Fruit fly (Drosophila melanogaster) whole organism, embryonic: ENCODE results near the gene CG11723.

Source experiments
- BEAF-32 ChIP-seq: fragments of 200-800 bp; sonication (Bioruptor generic); optimal IDR thresholded peaks from 3 replicates; lab custom pipeline; 2017; ENCODE audit warnings: missing biosample characterization, missing genetic modification characterization, mild to moderate bottlenecking, moderate library complexity, missing genetic modification reagents
- CG10462 ChIP-seq: fragments of 200-800 bp; sonication (Bioruptor generic); optimal IDR thresholded peaks from 2 replicates; lab custom pipeline; 2016; ENCODE audit warnings: missing biosample characterization, missing genetic modification characterization
- CG11560 ChIP-seq: fragments of 200-800 bp; sonication (Bioruptor generic); IDR thresholded peaks from 3 replicates; pipeline ENCODE4 v1.3.6; 2022; ENCODE audit warnings: missing biosample characterization, missing genetic modification characterization
- CG12659 ChIP-seq: fragments of 200-800 bp; sonication (Bioruptor generic); optimal IDR thresholded peaks from 3 replicates; lab custom pipeline; 2017; ENCODE audit warnings: mild to moderate bottlenecking, missing biosample characterization, missing genetic modification reagents, missing genetic modification characterization
- CG12942 ChIP-seq: fragments of 200-800 bp; sonication (Bioruptor generic); optimal IDR thresholded peaks from 3 replicates; lab custom pipeline; 2016; ENCODE audit warnings: missing biosample characterization, missing genetic modification characterization
- CG13296 ChIP-seq: fragments of 200-800 bp; sonication (Bioruptor generic); optimal IDR thresholded peaks from 3 replicates; lab custom pipeline; 2018; ENCODE audit warnings: missing biosample characterization, mild to moderate bottlenecking, missing genetic modification characterization
- CG14860 ChIP-seq: fragments of 200-800 bp; sonication (Bioruptor generic); IDR thresholded peaks from 3 replicates; pipeline ENCODE4 v1.3.6; 2022; ENCODE audit warnings: missing biosample characterization, missing genetic modification characterization; ENCODE audit not compliant: partially characterized antibody
- CG14965 ChIP-seq: fragments of 200-800 bp; sonication (Bioruptor generic); optimal IDR thresholded peaks from 2 replicates; lab custom pipeline; 2016; ENCODE audit warnings: missing biosample characterization, missing genetic modification characterization, borderline replicate concordance
- CG18262 ChIP-seq: fragments of 200-800 bp; optimal IDR thresholded peaks from 3 replicates; lab custom pipeline; 2019; ENCODE audit warnings: missing biosample characterization, mild to moderate bottlenecking, missing genetic modification characterization, moderate library complexity
- CG2678 ChIP-seq: fragments of 200-800 bp; sonication (Bioruptor generic); optimal IDR thresholded peaks from 3 replicates; lab custom pipeline; 2019; ENCODE audit warnings: missing biosample characterization, mild to moderate bottlenecking, missing genetic modification characterization, moderate library complexity
- CG30020 ChIP-seq: fragments of 200-800 bp; optimal IDR thresholded peaks from 2 replicates; lab custom pipeline; 2019; ENCODE audit warnings: missing biosample characterization, mild to moderate bottlenecking, missing genetic modification characterization, moderate library complexity
- CG3281 ChIP-seq: fragments of 200-800 bp; sonication (Bioruptor generic); optimal IDR thresholded peaks from 3 replicates; lab custom pipeline; 2017; ENCODE audit warnings: missing biosample characterization, mild to moderate bottlenecking, missing genetic modification characterization
- CG3995 ChIP-seq: fragments of 200-800 bp; sonication (Bioruptor generic); optimal IDR thresholded peaks from 3 replicates; lab custom pipeline; 2016; ENCODE audit warnings: missing biosample characterization, missing genetic modification characterization
- CG4328 ChIP-seq: fragments of 200-800 bp; sonication (Bioruptor generic); optimal IDR thresholded peaks from 3 replicates; lab custom pipeline; 2017; ENCODE audit warnings: missing biosample characterization, missing genetic modification reagents, missing genetic modification characterization
- CG4730 ChIP-seq: fragments of 200-800 bp; sonication (Bioruptor generic); IDR thresholded peaks from 2 replicates; pipeline ENCODE4 v1.3.6; 2022; ENCODE audit warnings: missing biosample characterization, missing genetic modification characterization
- CG8281 ChIP-seq: fragments of 200-800 bp; sonication (Bioruptor generic); optimal IDR thresholded peaks from 2 replicates; lab custom pipeline; 2018; ENCODE audit warnings: missing biosample characterization, mild to moderate bottlenecking, missing genetic modification characterization, moderate library complexity
- CG8388 ChIP-seq: fragments of 200-800 bp; sonication (Bioruptor generic); optimal IDR thresholded peaks from 2 replicates; lab custom pipeline; 2019; ENCODE audit warnings: missing biosample characterization, mild to moderate bottlenecking, missing genetic modification characterization, moderate library complexity
- CG9876 ChIP-seq: fragments of 200-800 bp; sonication (Bioruptor generic); optimal IDR thresholded peaks from 2 replicates; lab custom pipeline; 2016; ENCODE audit warnings: missing biosample characterization, missing genetic modification characterization
- CTCF ChIP-seq: fragments of 200-800 bp; sonication (Bioruptor generic); optimal IDR thresholded peaks from 2 replicates; lab custom pipeline; 2017; ENCODE audit warnings: missing biosample characterization, mild to moderate bottlenecking, missing genetic modification characterization, moderate library complexity
- D ChIP-seq, 2 experiments: fragments of 200-800 bp in 1 of 2; fragments of >200 bp in 1 of 2; sonication (Bioruptor generic) in 1 of 2; optimal IDR thresholded peaks; 2 replicates in 1 of 2; 3 replicates in 1 of 2; lab custom pipeline; 2017; ENCODE audit warnings: mild to moderate bottlenecking in 1 of 2, missing biosample characterization in 1 of 2, missing genetic modification characterization in 1 of 2, missing genetic modification reagents in 1 of 2
- H2.0 ChIP-seq: fragments of 200-800 bp; sonication (Bioruptor generic); IDR thresholded peaks from 2 replicates; pipeline ENCODE4 v1.3.6; 2022; ENCODE audit warnings: missing biosample characterization, missing genetic modification characterization
- Hr51 ChIP-seq, 2 experiments: fragments of 200-800 bp; sonication (Bioruptor generic); optimal IDR thresholded peaks; 2 replicates in 1 of 2; 3 replicates in 1 of 2; lab custom pipeline; 2016 to 2018; ENCODE audit warnings: missing biosample characterization in 2 of 2, missing genetic modification characterization in 2 of 2, mild to moderate bottlenecking in 1 of 2, moderate library complexity in 1 of 2
- Max ChIP-seq: fragments of 200-800 bp; sonication (Bioruptor generic); optimal IDR thresholded peaks from 2 replicates; lab custom pipeline; 2016; ENCODE audit warnings: missing biosample characterization, mild to moderate bottlenecking, missing genetic modification characterization
- Mes4 ChIP-seq: fragments of 200-800 bp; sonication (Bioruptor generic); optimal IDR thresholded peaks from 2 replicates; lab custom pipeline; 2016; ENCODE audit warnings: missing biosample characterization, missing genetic modification characterization
- NK7.1 ChIP-seq: fragments of 200-800 bp; sonication (Bioruptor generic); optimal IDR thresholded peaks from 3 replicates; lab custom pipeline; 2016; ENCODE audit warnings: missing biosample characterization, missing genetic modification characterization
- Scr ChIP-seq: fragments of 200-800 bp; sonication (Bioruptor generic); IDR thresholded peaks from 2 replicates; pipeline ENCODE4 v1.3.6; 2022; ENCODE audit warnings: missing biosample characterization, missing genetic modification characterization; ENCODE audit not compliant: partially characterized antibody
- Sin3A ChIP-seq: fragments of >200 bp; optimal IDR thresholded peaks from 2 replicates; lab custom pipeline; 2018
- Ssrp ChIP-seq: fragments of 200-800 bp; sonication (Bioruptor generic); optimal IDR thresholded peaks from 2 replicates; lab custom pipeline; 2018; ENCODE audit warnings: missing biosample characterization, mild to moderate bottlenecking, missing genetic modification characterization, moderate library complexity
- TFAM ChIP-seq: fragments of 200-800 bp; sonication (Bioruptor generic); optimal IDR thresholded peaks from 2 replicates; lab custom pipeline; 2017; ENCODE audit warnings: missing biosample characterization, missing genetic modification characterization, inconsistent platforms
- Vsx1 ChIP-seq: fragments of 200-800 bp; sonication (Bioruptor generic); optimal IDR thresholded peaks from 2 replicates; lab custom pipeline; 2017; ENCODE audit warnings: missing biosample characterization, mild to moderate bottlenecking, missing genetic modification characterization, missing genetic modification reagents
- ac ChIP-seq: fragments of 200-800 bp; sonication (Bioruptor generic); optimal IDR thresholded peaks from 3 replicates; lab custom pipeline; 2017; ENCODE audit warnings: missing biosample characterization, mild to moderate bottlenecking, missing genetic modification characterization
- aop ChIP-seq: fragments of 200-800 bp; sonication (Bioruptor generic); IDR thresholded peaks from 2 replicates; pipeline ENCODE4 v1.3.6; 2022; ENCODE audit warnings: missing biosample characterization, missing genetic modification characterization
- crc ChIP-seq: fragments of 200-800 bp; sonication (Bioruptor generic); optimal IDR thresholded peaks from 2 replicates; lab custom pipeline; 2016; ENCODE audit warnings: missing biosample characterization, missing genetic modification characterization
- croc ChIP-seq: fragments of 200-800 bp; sonication (Bioruptor generic); conservative IDR thresholded peaks from 3 replicates; pipeline ENCODE4 v1.3.6; 2022; ENCODE audit warnings: missing biosample characterization, missing genetic modification characterization
- dm ChIP-seq: fragments of 200-800 bp; sonication (Bioruptor generic); optimal IDR thresholded peaks from 3 replicates; lab custom pipeline; 2016; ENCODE audit warnings: missing biosample characterization, missing genetic modification characterization
- ewg ChIP-seq: fragments of 200-800 bp; sonication (Bioruptor generic); optimal IDR thresholded peaks from 3 replicates; lab custom pipeline; 2017; ENCODE audit warnings: mild to moderate bottlenecking, missing biosample characterization, missing genetic modification reagents, missing genetic modification characterization
- fd96Cb ChIP-seq: fragments of 200-800 bp; sonication (Bioruptor generic); optimal IDR thresholded peaks from 2 replicates; lab custom pipeline; 2018; ENCODE audit warnings: missing biosample characterization, mild to moderate bottlenecking, missing genetic modification characterization, moderate library complexity
- gcm ChIP-seq: fragments of 200-800 bp; sonication (Bioruptor generic); optimal IDR thresholded peaks from 2 replicates; lab custom pipeline; 2019; ENCODE audit warnings: missing biosample characterization, mild to moderate bottlenecking, missing genetic modification characterization, moderate library complexity
- ham ChIP-seq: fragments of 200-800 bp; sonication (Bioruptor generic); IDR thresholded peaks from 2 replicates; pipeline ENCODE4 v1.3.6; 2022; ENCODE audit warnings: missing biosample characterization, missing genetic modification characterization
- jing ChIP-seq: fragments of 200-800 bp; sonication (Bioruptor generic); optimal IDR thresholded peaks from 2 replicates; lab custom pipeline; 2018; ENCODE audit warnings: missing biosample characterization, mild to moderate bottlenecking, missing genetic modification characterization
- jumu ChIP-seq: fragments of 200-800 bp; sonication (Bioruptor generic); optimal IDR thresholded peaks from 3 replicates; lab custom pipeline; 2016; ENCODE audit warnings: missing biosample characterization, missing genetic modification characterization
- oc ChIP-seq: fragments of 200-800 bp; sonication (Bioruptor generic); optimal IDR thresholded peaks from 2 replicates; lab custom pipeline; 2018; ENCODE audit warnings: missing biosample characterization, mild to moderate bottlenecking, missing genetic modification characterization, moderate library complexity
- p53 ChIP-seq: fragments of 200-800 bp; sonication (Bioruptor generic); optimal IDR thresholded peaks from 2 replicates; lab custom pipeline; 2016; ENCODE audit warnings: missing biosample characterization, missing genetic modification characterization
- ranshi ChIP-seq: fragments of 200-800 bp; sonication (Bioruptor generic); IDR thresholded peaks from 2 replicates; pipeline ENCODE4 v1.3.6; 2022; ENCODE audit warnings: missing biosample characterization, missing genetic modification characterization
- run ChIP-seq: fragments of 200-800 bp; sonication (Bioruptor generic); optimal IDR thresholded peaks from 3 replicates; lab custom pipeline; 2018; ENCODE audit warnings: missing biosample characterization, mild to moderate bottlenecking, missing genetic modification characterization
- salm ChIP-seq: fragments of 200-800 bp; sonication (Bioruptor generic); optimal IDR thresholded peaks from 2 replicates; lab custom pipeline; 2018; ENCODE audit warnings: missing biosample characterization, mild to moderate bottlenecking, missing genetic modification characterization
- sens-2 ChIP-seq: fragments of 200-800 bp; sonication (Bioruptor generic); IDR thresholded peaks from 2 replicates; pipeline ENCODE4 v1.3.6; 2022; ENCODE audit warnings: missing biosample characterization, missing genetic modification characterization
- stc ChIP-seq: fragments of 200-800 bp; sonication (Bioruptor generic); IDR thresholded peaks from 2 replicates; pipeline ENCODE4 v1.3.6; 2022; ENCODE audit warnings: missing biosample characterization, missing genetic modification characterization
- tap ChIP-seq: fragments of 200-800 bp; optimal IDR thresholded peaks from 3 replicates; lab custom pipeline; 2019; ENCODE audit warnings: missing biosample characterization, mild to moderate bottlenecking, missing genetic modification characterization, moderate library complexity
- tgo ChIP-seq: fragments of 200-800 bp; sonication (Bioruptor generic); IDR thresholded peaks from 3 replicates; pipeline ENCODE4 v1.3.6; 2022; ENCODE audit warnings: missing biosample characterization, missing genetic modification characterization
- toy ChIP-seq: fragments of 200-800 bp; sonication (Bioruptor generic); IDR thresholded peaks from 2 replicates; pipeline ENCODE4 v1.3.6; 2022; ENCODE audit warnings: missing biosample characterization, missing genetic modification characterization

The CG11723 gene

dm6 chr2L:2163568-2163953 is 16.5 kb upstream of the CG11723 start (continued):
- peak; percentile 66; the same call in 1 of the 2 replicates for TF ChIP-seq ham (GFP tag; lab: Robert Waterston, UW)
- TF ChIP-seq CG13296 (GFP tag; lab: Kevin White, UChicago), result peak; percentile 22
- no peak for TF ChIP-seq CG14860 (GFP tag; lab: Robert Waterston, UW)
- TF ChIP-seq BEAF-32 (GFP tag; lab: Kevin White, UChicago), result no peak
- TF ChIP-seq stc, result peak; percentile 85
- TF ChIP-seq Sin3A, result no peak
- TF ChIP-seq CG8388 (GFP tag; lab: Kevin White, UChicago), result peak; percentile 90
- TF ChIP-seq NK7.1 (GFP tag; lab: Kevin White, UChicago), result peak; percentile 89
- no peak for TF ChIP-seq Scr
- TF ChIP-seq gcm (GFP tag; lab: Kevin White, UChicago), result peak; percentile 82
- peak; percentile 93 for TF ChIP-seq CG18262
- TF ChIP-seq Max (GFP tag; lab: Kevin White, UChicago), result peak; percentile 47
- peak; percentile 73 for TF ChIP-seq Vsx1 (GFP tag; lab: Kevin White, UChicago)
- TF ChIP-seq tap, result peak; percentile 73
- TF ChIP-seq CG12659 (GFP tag; lab: Kevin White, UChicago), result peak; percentile 89
- peak; percentile 81 for TF ChIP-seq toy (GFP tag; lab: Robert Waterston, UW)
- TF ChIP-seq jing, result peak; percentile 82
- TF ChIP-seq CG4730 (GFP tag; lab: Robert Waterston, UW), result peak; percentile 86
- TF ChIP-seq dm, result peak; percentile 85
- TF ChIP-seq sens-2, result peak; percentile 94
- peak; percentile 70; the same call in 2 of the 3 replicates for TF ChIP-seq CG11560
- peak; percentile 81 for TF ChIP-seq CG12942 (GFP tag; lab: Kevin White, UChicago)
- peak; percentile 40 for TF ChIP-seq CG3995 (GFP tag; lab: Kevin White, UChicago)
- TF ChIP-seq Hr51 (GFP tag; optimal IDR thresholded peaks at IDR 0.05; lab: Kevin White, UChicago), result peak; percentile 78 to 92
- peak; percentile 92 for TF ChIP-seq H2.0
- TF ChIP-seq fd96Cb (tag; lab: Kevin White, UChicago), result peak; percentile 92
- TF ChIP-seq CG10462 (GFP tag; lab: Kevin White, UChicago), result peak; percentile 71
- no peak for TF ChIP-seq run (tag; lab: Kevin White, UChicago)
- TF ChIP-seq ranshi (GFP tag; lab: Robert Waterston, UW), result peak; percentile 90
- peak; percentile 90 for TF ChIP-seq Ssrp (tag; lab: Kevin White, UChicago)
- peak; percentile 85 for TF ChIP-seq salm (tag; lab: Kevin White, UChicago)
- TF ChIP-seq CG3281 (GFP tag; lab: Kevin White, UChicago), result peak; percentile 62
- peak; percentile 40 for TF ChIP-seq CG14965 (GFP tag; lab: Kevin White, UChicago)
- peak; percentile 51 for TF ChIP-seq CG30020
- TF ChIP-seq D (optimal IDR thresholded peaks at IDR 0.05; lab: Kevin White, UChicago), result no peak
- TF ChIP-seq D (GFP tag; optimal IDR thresholded peaks at IDR 0.05; lab: Kevin White, UChicago), result peak; percentile 91
- peak; percentile 97 for TF ChIP-seq jumu (GFP tag; lab: Kevin White, UChicago)
- peak; percentile 49 for TF ChIP-seq p53 (GFP tag; lab: Kevin White, UChicago)
- peak; percentile 85 for TF ChIP-seq ewg (GFP tag; lab: Kevin White, UChicago)
- TF ChIP-seq crc (GFP tag; lab: Kevin White, UChicago), result peak; percentile 81
- peak; percentile 90 for TF ChIP-seq ac (GFP tag; lab: Kevin White, UChicago)
- peak; percentile 60 for TF ChIP-seq TFAM (GFP tag; lab: Kevin White, UChicago)
- peak; percentile 86 for TF ChIP-seq CG2678 (tag; lab: Kevin White, UChicago)
- TF ChIP-seq Mes4, result peak; percentile 95
- peak; percentile 85 for TF ChIP-seq oc (tag; lab: Kevin White, UChicago)
- peak; percentile 67 for TF ChIP-seq CG8281
- TF ChIP-seq CTCF (GFP tag; lab: Kevin White, UChicago), result peak; percentile 45
- peak; percentile 90 for TF ChIP-seq tgo
- TF ChIP-seq croc (GFP tag; lab: Robert Waterston, UW), result peak; percentile 92
- peak; percentile 45 for TF ChIP-seq CG4328 (GFP tag; lab: Kevin White, UChicago)
- TF ChIP-seq aop, result peak; percentile 97
- TF ChIP-seq CG9876 (GFP tag; lab: Kevin White, UChicago), result peak; percentile 85
